Fruit fly (Drosophila melanogaster) S2 (cell line): ENCODE results near the gene hgo.

Experiments
- CG8478 ChIP-seq: fragments of >200 bp; optimal IDR thresholded peaks from 2 replicates; lab custom pipeline; 2018
- CTCF ChIP-seq, 2 experiments: fragments of >200 bp; optimal IDR thresholded peaks; 2 replicates each; lab custom pipeline; 2018

DNA sequence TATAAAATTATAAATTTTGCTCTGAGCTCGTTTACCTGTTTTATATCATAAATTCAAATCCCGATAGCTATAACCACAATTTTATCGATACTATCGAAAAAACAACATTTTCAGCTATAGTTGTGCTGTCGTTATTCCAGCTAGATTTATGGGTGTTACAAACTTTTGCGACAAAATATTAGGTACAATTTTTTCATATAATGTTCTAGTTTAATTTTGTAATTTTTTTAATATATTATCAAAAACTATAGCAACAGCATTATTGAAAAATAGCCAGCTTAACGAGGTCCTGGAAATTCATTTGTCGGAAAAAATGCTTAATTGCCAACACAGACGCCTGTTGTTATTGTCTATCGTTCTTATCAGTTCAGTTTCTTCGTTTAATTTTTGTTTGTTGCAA is 45.1 kb upstream of the hgo start, which contains the start of gene Wdr59:
- TF ChIP-seq CTCF (optimal IDR thresholded peaks at IDR 0.05; lab: Kevin White, UChicago), result no peak
- TF ChIP-seq CG8478, result no peak
